Fruit fly (Drosophila melanogaster) whole organism, prepupa: ENCODE measurements around the gene Gr98b.

Experiments used
- CG10631 ChIP-seq: fragments of 200-800 bp; sonication (Bioruptor generic); optimal IDR thresholded peaks from 2 replicates; lab custom pipeline; 2016; ENCODE audit warnings: missing biosample characterization, missing genetic modification characterization
- CG10669 ChIP-seq: fragments of 200-800 bp; sonication (Bioruptor generic); optimal IDR thresholded peaks from 3 replicates; lab custom pipeline; 2018; ENCODE audit warnings: missing biosample characterization, mild to moderate bottlenecking, missing genetic modification characterization, moderate library complexity
- CG11294 ChIP-seq: fragments of 200-800 bp; sonication (Bioruptor generic); IDR thresholded peaks from 2 replicates; pipeline ENCODE4 v1.3.6; 2022; ENCODE audit warnings: missing biosample characterization, missing genetic modification characterization
- CG11902 ChIP-seq: fragments of 200-800 bp; sonication (Bioruptor generic); optimal IDR thresholded peaks from 3 replicates; lab custom pipeline; 2016; ENCODE audit warnings: missing biosample characterization, missing genetic modification characterization
- CG15336 ChIP-seq: fragments of 200-800 bp; sonication (Bioruptor generic); IDR thresholded peaks from 2 replicates; pipeline ENCODE4 v1.3.6; 2022; ENCODE audit warnings: missing biosample characterization, missing genetic modification characterization
- CG3032 ChIP-seq: fragments of 200-800 bp; optimal IDR thresholded peaks from 2 replicates; lab custom pipeline; 2019; ENCODE audit warnings: missing biosample characterization, mild to moderate bottlenecking, missing genetic modification characterization, moderate library complexity
- CG31627 ChIP-seq: fragments of 200-800 bp; sonication (Bioruptor generic); optimal IDR thresholded peaks from 3 replicates; lab custom pipeline; 2016; ENCODE audit warnings: missing biosample characterization, missing genetic modification characterization
- CG32006 ChIP-seq: fragments of 200-800 bp; sonication (Bioruptor generic); optimal IDR thresholded peaks from 3 replicates; lab custom pipeline; 2017; ENCODE audit warnings: missing biosample characterization, mild to moderate bottlenecking, missing genetic modification characterization
- CG34406 ChIP-seq: fragments of 200-800 bp; sonication (Bioruptor generic); optimal IDR thresholded peaks from 3 replicates; lab custom pipeline; 2016; ENCODE audit warnings: missing biosample characterization, missing genetic modification characterization
- CG3919 ChIP-seq: fragments of 200-800 bp; sonication (Bioruptor generic); optimal IDR thresholded peaks from 3 replicates; lab custom pipeline; 2016; ENCODE audit warnings: missing biosample characterization, missing genetic modification characterization
- CG6163 ChIP-seq: fragments of 200-800 bp; sonication (Bioruptor generic); IDR thresholded peaks from 3 replicates; pipeline ENCODE4 v1.3.6; 2022; ENCODE audit warnings: missing biosample characterization, missing genetic modification characterization
- CG6792 ChIP-seq: fragments of 200-800 bp; sonication (Bioruptor generic); optimal IDR thresholded peaks from 3 replicates; lab custom pipeline; 2016; ENCODE audit warnings: missing biosample characterization, missing genetic modification characterization
- CG6854 ChIP-seq: fragments of 200-800 bp; sonication (Bioruptor generic); optimal IDR thresholded peaks from 2 replicates; lab custom pipeline; 2017; ENCODE audit warnings: missing biosample characterization, mild to moderate bottlenecking, missing genetic modification characterization
- CG8119 ChIP-seq: fragments of 200-800 bp; sonication (Bioruptor generic); IDR thresholded peaks from 3 replicates; pipeline ENCODE4 v1.3.6; 2022; ENCODE audit warnings: missing biosample characterization, missing genetic modification characterization
- CG8319 ChIP-seq: fragments of 200-800 bp; sonication (Bioruptor generic); optimal IDR thresholded peaks from 3 replicates; lab custom pipeline; 2016; ENCODE audit warnings: missing biosample characterization, missing genetic modification characterization
- CG8632 ChIP-seq: fragments of 200-800 bp; sonication (Bioruptor generic); optimal IDR thresholded peaks from 3 replicates; lab custom pipeline; 2016; ENCODE audit warnings: missing biosample characterization, missing genetic modification characterization
- CG9139 ChIP-seq: fragments of 200-800 bp; sonication (Bioruptor generic); optimal IDR thresholded peaks from 3 replicates; lab custom pipeline; 2017; ENCODE audit warnings: missing biosample characterization, mild to moderate bottlenecking, missing genetic modification characterization
- Eip75B ChIP-seq: fragments of 200-800 bp; sonication (Bioruptor generic); optimal IDR thresholded peaks from 3 replicates; lab custom pipeline; 2016; ENCODE audit warnings: missing biosample characterization, missing genetic modification characterization
- Eip78C ChIP-seq: fragments of 200-800 bp; sonication (Bioruptor generic); peaks from one replicate; lab custom pipeline; 2016; ENCODE audit warnings: missing biosample characterization, missing genetic modification characterization
- Eip93F ChIP-seq: fragments of 200-800 bp; sonication (Bioruptor generic); optimal IDR thresholded peaks from 2 replicates; lab custom pipeline; 2016; ENCODE audit warnings: missing biosample characterization, mild to moderate bottlenecking, missing genetic modification characterization
- Ets21C ChIP-seq: fragments of 200-800 bp; sonication (Bioruptor generic); optimal IDR thresholded peaks from 3 replicates; lab custom pipeline; 2016; ENCODE audit warnings: missing biosample characterization, missing genetic modification characterization
- Ets96B ChIP-seq: fragments of 200-800 bp; optimal IDR thresholded peaks from 2 replicates; lab custom pipeline; 2019; ENCODE audit warnings: missing biosample characterization, mild to moderate bottlenecking, missing genetic modification characterization, moderate library complexity
- Gug ChIP-seq: fragments of 200-800 bp; sonication (Bioruptor generic); IDR thresholded peaks from 2 replicates; pipeline ENCODE4 v1.3.6; 2022; ENCODE audit warnings: missing biosample characterization, missing genetic modification characterization
- Hr38 ChIP-seq: sonication (Bioruptor generic); optimal IDR thresholded peaks from 2 replicates; lab custom pipeline; 2016; ENCODE audit warnings: missing biosample characterization, missing genetic modification characterization
- Hr4 ChIP-seq: fragments of 200-800 bp; sonication (Bioruptor generic); optimal IDR thresholded peaks from 3 replicates; lab custom pipeline; 2016; ENCODE audit warnings: missing biosample characterization, missing genetic modification characterization
- Lpt ChIP-seq: fragments of 200-800 bp; sonication (Bioruptor generic); optimal IDR thresholded peaks from 3 replicates; lab custom pipeline; 2016; ENCODE audit warnings: missing biosample characterization, missing genetic modification characterization
- Met ChIP-seq: fragments of 200-800 bp; sonication (Bioruptor generic); optimal IDR thresholded peaks from 3 replicates; lab custom pipeline; 2016; ENCODE audit warnings: missing biosample characterization, missing genetic modification characterization
- Sox102F ChIP-seq: fragments of 200-800 bp; sonication (Bioruptor generic); optimal IDR thresholded peaks from 2 replicates; lab custom pipeline; 2016; ENCODE audit warnings: missing biosample characterization, mild to moderate bottlenecking, missing genetic modification characterization
- Sox14 ChIP-seq: fragments of 200-800 bp; sonication (Bioruptor generic); optimal IDR thresholded peaks from 3 replicates; lab custom pipeline; 2016; ENCODE audit warnings: missing biosample characterization, missing genetic modification characterization
- Sox15 ChIP-seq: fragments of 200-800 bp; sonication (Bioruptor generic); optimal IDR thresholded peaks from 3 replicates; lab custom pipeline; 2016; ENCODE audit warnings: missing biosample characterization, missing genetic modification characterization
- achi ChIP-seq: fragments of 200-800 bp; sonication (Bioruptor generic); optimal IDR thresholded peaks from 3 replicates; lab custom pipeline; 2016; ENCODE audit warnings: missing biosample characterization, missing genetic modification characterization
- cyc ChIP-seq: fragments of 200-800 bp; sonication (Bioruptor generic); optimal IDR thresholded peaks from 3 replicates; lab custom pipeline; 2016; ENCODE audit warnings: missing biosample characterization, missing genetic modification characterization
- dac ChIP-seq: fragments of 200-800 bp; sonication (Bioruptor generic); optimal IDR thresholded peaks from 2 replicates; lab custom pipeline; 2017; ENCODE audit warnings: missing biosample characterization, mild to moderate bottlenecking, missing genetic modification characterization
- dsx ChIP-seq: fragments of 200-800 bp; optimal IDR thresholded peaks from 3 replicates; lab custom pipeline; 2019; ENCODE audit warnings: missing biosample characterization, mild to moderate bottlenecking, missing genetic modification characterization, moderate library complexity; ENCODE audit not compliant: poor library complexity, severe bottlenecking
- esn ChIP-seq: fragments of 200-800 bp; sonication (Bioruptor generic); optimal IDR thresholded peaks from 2 replicates; lab custom pipeline; 2016; ENCODE audit warnings: missing biosample characterization, mild to moderate bottlenecking, missing genetic modification characterization, moderate library complexity
- fd59A ChIP-seq: fragments of 200-800 bp; sonication (Bioruptor generic); optimal IDR thresholded peaks from 2 replicates; lab custom pipeline; 2017; ENCODE audit warnings: missing biosample characterization, mild to moderate bottlenecking, missing genetic modification characterization, missing genetic modification reagents
- fd85E ChIP-seq: fragments of 200-800 bp; sonication (Bioruptor generic); optimal IDR thresholded peaks from 3 replicates; lab custom pipeline; 2016; ENCODE audit warnings: missing biosample characterization, missing genetic modification characterization
- fkh ChIP-seq: fragments of 200-800 bp; sonication (Bioruptor generic); optimal IDR thresholded peaks from 3 replicates; lab custom pipeline; 2017; ENCODE audit warnings: missing biosample characterization, mild to moderate bottlenecking, missing genetic modification characterization, moderate library complexity
- net ChIP-seq: fragments of 200-800 bp; sonication (Bioruptor generic); optimal IDR thresholded peaks from 3 replicates; lab custom pipeline; 2016; ENCODE audit warnings: missing biosample characterization, missing genetic modification characterization
- pdm3 ChIP-seq: fragments of 200-800 bp; sonication (Bioruptor generic); optimal IDR thresholded peaks from 3 replicates; lab custom pipeline; 2016; ENCODE audit warnings: missing biosample characterization, missing genetic modification characterization
- salr ChIP-seq, 2 experiments: fragments of 200-800 bp; sonication (Bioruptor generic); optimal IDR thresholded peaks; 3 replicates each; lab custom pipeline; 2016 to 2018; ENCODE audit warnings: missing biosample characterization in 2 of 2, missing genetic modification characterization in 2 of 2, mild to moderate bottlenecking in 1 of 2
- spab ChIP-seq: fragments of 200-800 bp; sonication (Bioruptor generic); optimal IDR thresholded peaks from 2 replicates; lab custom pipeline; 2017; ENCODE audit warnings: missing biosample characterization, mild to moderate bottlenecking, missing genetic modification characterization, missing genetic modification reagents
- ss ChIP-seq, 2 experiments: fragments of 200-800 bp; sonication (Bioruptor generic); optimal IDR thresholded peaks; 2 replicates in 1 of 2; 3 replicates in 1 of 2; lab custom pipeline; 2017 to 2018; ENCODE audit warnings: mild to moderate bottlenecking in 2 of 2, missing biosample characterization in 2 of 2, missing genetic modification characterization in 2 of 2, moderate library complexity in 1 of 2
- svp ChIP-seq: fragments of 200-800 bp; sonication (Bioruptor generic); peaks from one replicate; lab custom pipeline; 2016; ENCODE audit warnings: missing biosample characterization, missing genetic modification characterization
- topi ChIP-seq: fragments of 200-800 bp; sonication (Bioruptor generic); optimal IDR thresholded peaks from 3 replicates; lab custom pipeline; 2016; ENCODE audit warnings: missing biosample characterization, missing genetic modification characterization
- vri ChIP-seq: fragments of 200-800 bp; sonication (Bioruptor generic); optimal IDR thresholded peaks from 3 replicates; lab custom pipeline; 2016; ENCODE audit warnings: missing biosample characterization, mild to moderate bottlenecking, missing genetic modification characterization

Gr98b gene

DNA sequence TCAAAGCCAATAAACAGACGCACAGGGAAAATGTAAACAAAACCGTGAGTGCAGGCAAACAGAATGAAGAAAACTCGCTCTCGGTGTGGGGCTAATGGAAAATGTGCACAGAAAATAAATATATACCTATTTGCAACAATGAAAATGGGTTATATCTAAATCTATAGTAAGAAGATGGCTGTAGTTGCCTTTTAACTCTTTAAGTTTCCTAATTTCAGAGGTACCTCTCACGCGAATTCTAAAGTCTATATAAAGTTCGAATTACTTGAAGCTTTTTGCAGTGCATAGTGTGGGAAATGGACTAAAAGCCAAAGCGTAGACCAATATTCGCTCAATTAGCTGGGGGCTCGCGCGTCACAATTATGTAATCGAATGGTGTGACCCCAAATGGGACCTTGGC, 12.7 kb downstream of the Gr98b start (continued):
- peak; percentile 45 for TF ChIP-seq Ets96B (tag; lab: Kevin White, UChicago)
- TF ChIP-seq CG9139 (GFP tag; lab: Kevin White, UChicago): no peak
- TF ChIP-seq CG10631: peak; percentile 73
- peak; percentile 88 for TF ChIP-seq Gug
- no peak for TF ChIP-seq Ets21C (GFP tag; lab: Kevin White, UChicago)
- TF ChIP-seq fd59A (GFP tag; lab: Kevin White, UChicago): peak; percentile 20
- TF ChIP-seq Eip78C (GFP tag; lab: Kevin White, UChicago): peak; percentile 88
- peak; percentile 37 for TF ChIP-seq CG8632
- no peak for TF ChIP-seq fd85E (GFP tag; lab: Kevin White, UChicago)
- peak; percentile 36 for TF ChIP-seq CG8319 (GFP tag; lab: Kevin White, UChicago)
- peak; percentile 39 for TF ChIP-seq CG6792 (GFP tag; lab: Kevin White, UChicago)
- TF ChIP-seq spab (GFP tag; lab: Kevin White, UChicago): peak; percentile 14
- TF ChIP-seq fkh (GFP tag; lab: Kevin White, UChicago): peak; percentile 57
- TF ChIP-seq CG34406: peak; percentile 33
- TF ChIP-seq dsx: no peak
- TF ChIP-seq CG32006: peak; percentile 93
- peak; percentile 92 for TF ChIP-seq CG8119 (GFP tag; lab: Robert Waterston, UW)
- peak in 1 of 2 experiments; percentile 69 for TF ChIP-seq salr (GFP tag; optimal IDR thresholded peaks at IDR 0.05; lab: Kevin White, UChicago)
- no peak for TF ChIP-seq ss (GFP tag; optimal IDR thresholded peaks at IDR 0.05; lab: Kevin White, UChicago)
- TF ChIP-seq net (GFP tag; lab: Kevin White, UChicago): peak; percentile 80
- TF ChIP-seq CG11902 (GFP tag; lab: Kevin White, UChicago): no peak
- TF ChIP-seq Eip93F (GFP tag; lab: Kevin White, UChicago): no peak
- TF ChIP-seq pdm3 (GFP tag; lab: Kevin White, UChicago): peak; percentile 74
- TF ChIP-seq Hr38 (GFP tag; lab: Kevin White, UChicago): no peak

DNA sequence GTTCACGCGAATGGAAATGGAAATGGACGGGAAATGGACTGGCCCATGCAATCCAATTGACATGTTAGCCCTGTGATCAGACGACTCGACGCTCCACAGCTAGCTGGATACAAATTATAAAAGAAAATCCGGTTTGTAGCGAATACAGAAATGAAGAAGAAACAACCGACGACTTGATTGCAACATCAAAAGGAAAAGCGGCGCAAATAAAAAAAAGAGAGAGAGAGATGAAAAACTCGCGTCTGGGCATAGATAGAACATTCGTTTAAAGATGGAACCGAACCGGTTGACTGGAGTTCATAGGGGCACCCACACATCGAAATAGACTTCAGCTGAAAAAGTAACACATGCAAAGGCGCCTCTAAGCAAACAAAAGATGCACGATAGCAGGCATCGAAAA, 13.6 kb downstream of the Gr98b start:
- no peak for TF ChIP-seq fkh (GFP tag; lab: Kevin White, UChicago)
- TF ChIP-seq CG8632: no peak
- TF ChIP-seq vri: no peak
- no peak for TF ChIP-seq CG10669 (GFP tag; lab: Kevin White, UChicago)
- no peak for TF ChIP-seq CG9139 (GFP tag; lab: Kevin White, UChicago)
- TF ChIP-seq fd85E (GFP tag; lab: Kevin White, UChicago): no peak
- TF ChIP-seq CG11294: no peak
- no peak for TF ChIP-seq Eip93F (GFP tag; lab: Kevin White, UChicago)
- no peak for TF ChIP-seq Sox15
- TF ChIP-seq Lpt (GFP tag; lab: Kevin White, UChicago): no peak
- TF ChIP-seq Met (GFP tag; lab: Kevin White, UChicago): no peak
- no peak for TF ChIP-seq CG3032 (tag; lab: Kevin White, UChicago)
- no peak for TF ChIP-seq svp
- no peak for TF ChIP-seq cyc (GFP tag; lab: Kevin White, UChicago)
- TF ChIP-seq dsx: no peak
- no peak for TF ChIP-seq CG6163 (GFP tag; lab: Robert Waterston, UW)
- TF ChIP-seq Ets96B (tag; lab: Kevin White, UChicago): no peak

DNA sequence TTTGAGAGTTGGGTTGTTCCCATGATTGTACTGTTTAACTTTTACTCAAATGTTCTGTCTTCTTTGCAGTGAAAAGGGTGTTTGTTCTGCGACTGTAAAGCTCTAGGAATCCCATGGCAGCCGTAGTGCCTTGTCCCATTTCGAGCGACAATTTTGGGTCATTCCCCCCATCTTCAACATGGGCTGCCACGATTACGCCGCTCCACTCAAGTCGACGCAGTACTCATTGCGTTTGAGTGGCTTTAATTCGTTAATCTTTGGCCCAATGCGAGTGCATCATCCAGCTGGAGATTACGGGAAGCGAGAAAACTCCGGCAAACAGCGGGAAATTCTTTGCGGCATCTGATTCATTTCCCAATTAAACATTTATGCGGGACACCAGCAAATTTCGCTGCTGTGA, 14.2 kb downstream of the Gr98b start:
- TF ChIP-seq svp (peak; percentile 89), dac (no peak)
- TF ChIP-seq, all 60 proteins: peak for 1

DNA sequence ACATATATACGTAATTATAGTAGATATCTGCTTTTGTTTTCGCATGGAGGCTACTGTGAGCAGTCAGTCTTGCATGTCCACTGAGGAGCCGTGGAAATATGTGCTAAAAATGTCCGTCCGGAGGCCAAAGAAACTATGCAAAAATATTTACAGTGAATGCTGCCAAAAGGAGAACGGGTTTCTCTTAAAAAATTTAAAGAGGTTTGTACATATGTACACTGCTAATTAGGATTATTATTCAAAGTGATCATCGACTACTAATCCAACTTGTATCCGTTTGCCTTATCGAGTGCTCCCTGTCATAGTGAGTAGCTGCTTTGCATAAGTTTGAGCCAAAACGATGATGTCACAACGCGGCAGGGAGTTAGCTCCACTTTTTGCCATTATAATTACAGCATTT, 14.7 kb downstream of the Gr98b start:
- TF ChIP-seq Sox14 (peak; percentile 27), Sox15 (peak; percentile 45), CG15336 (GFP tag; lab: Robert Waterston, UW) (peak; percentile 83), Hr4 (peak; percentile 77), dsx (no peak), Eip78C (GFP tag; lab: Kevin White, UChicago) (peak; percentile 87), Eip75B (GFP tag; lab: Kevin White, UChicago) (peak; percentile 51), CG11294 (peak; percentile 79), esn (peak; percentile 52), Met (GFP tag; lab: Kevin White, UChicago) (peak; percentile 51), Gug (peak; percentile 71), CG8119 (GFP tag; lab: Robert Waterston, UW) (peak; percentile 77), CG6163 (GFP tag; lab: Robert Waterston, UW) (peak; percentile 81), CG6792 (GFP tag; lab: Kevin White, UChicago) (peak; percentile 50), CG6854 (GFP tag; lab: Kevin White, UChicago) (no peak), Sox102F (peak; percentile 44), vri (peak; percentile 45), cyc (GFP tag; lab: Kevin White, UChicago) (peak; percentile 66), CG3919 (GFP tag; lab: Kevin White, UChicago) (peak; percentile 76), achi (GFP tag; lab: Kevin White, UChicago) (peak; percentile 64), topi (GFP tag; lab: Kevin White, UChicago) (peak; percentile 52), CG31627 (GFP tag; lab: Kevin White, UChicago) (peak; percentile 57)
